Fruit fly (Drosophila melanogaster) whole organism, embryonic: Measurements from ENCODE around the gene CG4074.

Source experiments
- Ada2b ChIP-seq: fragments of 200-800 bp; sonication (Bioruptor generic); IDR thresholded peaks from 2 replicates; pipeline ENCODE4 v1.3.6; 2022; ENCODE audit warnings: missing biosample characterization, missing genetic modification characterization
- Bgb ChIP-seq: fragments of 200-800 bp; sonication (Bioruptor generic); IDR thresholded peaks from 2 replicates; pipeline ENCODE4 v1.3.6; 2022; ENCODE audit warnings: missing biosample characterization, missing genetic modification characterization; ENCODE audit not compliant: partially characterized antibody
- CG11085 ChIP-seq: fragments of 200-800 bp; sonication (Bioruptor generic); IDR thresholded peaks from 2 replicates; pipeline ENCODE4 v1.3.6; 2022; ENCODE audit warnings: missing biosample characterization, missing genetic modification characterization
- CG12155 ChIP-seq: fragments of 200-800 bp; sonication (Bioruptor generic); optimal IDR thresholded peaks from 3 replicates; lab custom pipeline; 2016; ENCODE audit warnings: missing biosample characterization, missing genetic modification characterization
- CG12299 ChIP-seq: fragments of 200-800 bp; sonication (Bioruptor generic); optimal IDR thresholded peaks from 2 replicates; lab custom pipeline; 2018; ENCODE audit warnings: missing biosample characterization, mild to moderate bottlenecking, missing genetic modification characterization
- CG12659 ChIP-seq: fragments of 200-800 bp; sonication (Bioruptor generic); optimal IDR thresholded peaks from 3 replicates; lab custom pipeline; 2017; ENCODE audit warnings: mild to moderate bottlenecking, missing biosample characterization, missing genetic modification reagents, missing genetic modification characterization
- CG15514 ChIP-seq: fragments of 200-800 bp; sonication (Bioruptor generic); optimal IDR thresholded peaks from 3 replicates; lab custom pipeline; 2017; ENCODE audit warnings: missing biosample characterization, missing genetic modification characterization, mild to moderate bottlenecking, moderate library complexity, missing genetic modification reagents
- CG17359 ChIP-seq: fragments of 200-800 bp; sonication (Bioruptor generic); optimal IDR thresholded peaks from 3 replicates; lab custom pipeline; 2018; ENCODE audit warnings: missing biosample characterization, mild to moderate bottlenecking, missing genetic modification characterization, moderate library complexity
- CG2199 ChIP-seq: fragments of 200-800 bp; sonication (Bioruptor generic); IDR thresholded peaks from 3 replicates; pipeline ENCODE4 v1.3.6; 2022; ENCODE audit warnings: missing biosample characterization, missing genetic modification characterization
- CG2712 ChIP-seq: fragments of 200-800 bp; optimal IDR thresholded peaks from 3 replicates; lab custom pipeline; 2019; ENCODE audit warnings: missing biosample characterization, mild to moderate bottlenecking, missing genetic modification characterization, moderate library complexity
- CG30431 ChIP-seq: fragments of 200-800 bp; sonication (Bioruptor generic); optimal IDR thresholded peaks from 2 replicates; lab custom pipeline; 2017; ENCODE audit warnings: missing biosample characterization, missing genetic modification characterization
- CG31388 ChIP-seq: fragments of 200-800 bp; sonication (Bioruptor generic); optimal IDR thresholded peaks from 2 replicates; lab custom pipeline; 2016; ENCODE audit warnings: missing biosample characterization, missing genetic modification characterization
- CG3281 ChIP-seq: fragments of 200-800 bp; sonication (Bioruptor generic); optimal IDR thresholded peaks from 3 replicates; lab custom pipeline; 2017; ENCODE audit warnings: missing biosample characterization, mild to moderate bottlenecking, missing genetic modification characterization
- CG33213 ChIP-seq: fragments of 200-800 bp; sonication (Bioruptor generic); optimal IDR thresholded peaks from 3 replicates; lab custom pipeline; 2016; ENCODE audit warnings: missing biosample characterization, missing genetic modification characterization
- CG4404 ChIP-seq: fragments of 200-800 bp; sonication (Bioruptor generic); IDR thresholded peaks from 2 replicates; pipeline ENCODE4 v1.3.6; 2022; ENCODE audit warnings: missing biosample characterization, missing genetic modification characterization
- CG6791 ChIP-seq: fragments of 200-800 bp; sonication (Bioruptor generic); IDR thresholded peaks from 3 replicates; pipeline ENCODE4 v1.3.6; 2022; ENCODE audit warnings: missing biosample characterization, missing genetic modification characterization; ENCODE audit not compliant: partially characterized antibody
- CG7839 ChIP-seq: fragments of 200-800 bp; sonication (Bioruptor generic); optimal IDR thresholded peaks from 3 replicates; lab custom pipeline; 2018; ENCODE audit warnings: missing biosample characterization, mild to moderate bottlenecking, missing genetic modification characterization, moderate library complexity
- CG8944 ChIP-seq: fragments of 200-800 bp; sonication (Bioruptor generic); optimal IDR thresholded peaks from 3 replicates; lab custom pipeline; 2016; ENCODE audit warnings: missing biosample characterization, missing genetic modification characterization
- CHES-1-like ChIP-seq: fragments of 200-800 bp; sonication (Bioruptor generic); optimal IDR thresholded peaks from 2 replicates; lab custom pipeline; 2016; ENCODE audit warnings: missing biosample characterization, missing genetic modification characterization
- CTCF ChIP-seq: fragments of 200-800 bp; sonication (Bioruptor generic); optimal IDR thresholded peaks from 2 replicates; lab custom pipeline; 2017; ENCODE audit warnings: missing biosample characterization, mild to moderate bottlenecking, missing genetic modification characterization, moderate library complexity
- CrebB ChIP-seq: fragments of 200-800 bp; sonication (Bioruptor generic); optimal IDR thresholded peaks from 3 replicates; lab custom pipeline; 2018; ENCODE audit warnings: missing biosample characterization, mild to moderate bottlenecking, missing genetic modification characterization
- H15 ChIP-seq: fragments of 200-800 bp; sonication (Bioruptor generic); IDR thresholded peaks from 3 replicates; pipeline ENCODE4 v1.3.6; 2022; ENCODE audit warnings: missing biosample characterization, missing genetic modification characterization
- Med ChIP-seq: fragments of 200-800 bp; sonication (Bioruptor generic); peaks from one replicate; lab custom pipeline; 2016; ENCODE audit warnings: missing biosample characterization, missing genetic modification characterization, mild to moderate bottlenecking, inconsistent platforms, moderate library complexity
- Myb ChIP-seq: fragments of 200-800 bp; sonication (Bioruptor generic); optimal IDR thresholded peaks from 2 replicates; lab custom pipeline; 2016; ENCODE audit warnings: missing biosample characterization, missing genetic modification characterization
- Neu2 ChIP-seq: fragments of 200-800 bp; sonication (Bioruptor generic); optimal IDR thresholded peaks from 3 replicates; lab custom pipeline; 2016; ENCODE audit warnings: missing biosample characterization, missing genetic modification characterization, borderline replicate concordance
- Oaz ChIP-seq: fragments of 200-800 bp; sonication (Bioruptor generic); IDR thresholded peaks from 2 replicates; pipeline ENCODE4 v1.3.6; 2022; ENCODE audit warnings: missing biosample characterization, missing genetic modification characterization
- Rfx ChIP-seq: fragments of 200-800 bp; sonication (Bioruptor generic); IDR thresholded peaks from 2 replicates; pipeline ENCODE4 v1.3.6; 2022; ENCODE audit warnings: missing biosample characterization, missing genetic modification characterization
- TFAM ChIP-seq: fragments of 200-800 bp; sonication (Bioruptor generic); optimal IDR thresholded peaks from 2 replicates; lab custom pipeline; 2017; ENCODE audit warnings: missing biosample characterization, missing genetic modification characterization, inconsistent platforms
- YL-1 ChIP-seq: fragments of 200-800 bp; sonication (Bioruptor generic); optimal IDR thresholded peaks from 3 replicates; lab custom pipeline; 2017; ENCODE audit warnings: missing biosample characterization, mild to moderate bottlenecking, missing genetic modification characterization
- ase ChIP-seq: fragments of 200-800 bp; sonication (Bioruptor generic); IDR thresholded peaks from 3 replicates; pipeline ENCODE4 v1.3.6; 2022; ENCODE audit warnings: missing biosample characterization, missing genetic modification characterization
- cas ChIP-seq: fragments of 200-800 bp; sonication (Bioruptor generic); IDR thresholded peaks from 2 replicates; pipeline ENCODE4 v1.3.6; 2022; ENCODE audit warnings: missing biosample characterization, missing genetic modification characterization
- chinmo ChIP-seq: fragments of 200-800 bp; sonication (Bioruptor generic); IDR thresholded peaks from 4 replicates; pipeline ENCODE4 v1.3.6; 2022; ENCODE audit warnings: missing biosample characterization, missing genetic modification characterization; ENCODE audit not compliant: partially characterized antibody
- esg ChIP-seq: fragments of 200-800 bp; sonication (Bioruptor generic); conservative IDR thresholded peaks from 2 replicates; pipeline ENCODE4 v1.3.6; 2022; ENCODE audit warnings: missing biosample characterization, missing genetic modification characterization
- fd102C ChIP-seq: fragments of 200-800 bp; sonication (Bioruptor generic); optimal IDR thresholded peaks from 2 replicates; lab custom pipeline; 2018; ENCODE audit warnings: missing biosample characterization, mild to moderate bottlenecking, missing genetic modification characterization, moderate library complexity
- fd64A ChIP-seq: fragments of 200-800 bp; sonication (Bioruptor generic); optimal IDR thresholded peaks from 3 replicates; lab custom pipeline; 2018; ENCODE audit warnings: missing biosample characterization, mild to moderate bottlenecking, missing genetic modification characterization
- gce ChIP-seq: fragments of 200-800 bp; sonication (Bioruptor generic); IDR thresholded peaks from 3 replicates; pipeline ENCODE4 v1.3.6; 2022; ENCODE audit warnings: missing biosample characterization, missing genetic modification characterization
- grau ChIP-seq: fragments of 200-800 bp; optimal IDR thresholded peaks from 3 replicates; lab custom pipeline; 2019; ENCODE audit warnings: missing biosample characterization, mild to moderate bottlenecking, missing genetic modification characterization, moderate library complexity
- jing ChIP-seq: fragments of 200-800 bp; sonication (Bioruptor generic); optimal IDR thresholded peaks from 2 replicates; lab custom pipeline; 2018; ENCODE audit warnings: missing biosample characterization, mild to moderate bottlenecking, missing genetic modification characterization
- kni ChIP-seq: fragments of 200-800 bp; sonication (Bioruptor generic); optimal IDR thresholded peaks from 3 replicates; lab custom pipeline; 2017; ENCODE audit warnings: mild to moderate bottlenecking, missing biosample characterization, missing genetic modification reagents, missing genetic modification characterization
- lilli ChIP-seq: fragments of 200-800 bp; sonication (Bioruptor generic); optimal IDR thresholded peaks from 3 replicates; lab custom pipeline; 2016; ENCODE audit warnings: missing biosample characterization, missing genetic modification characterization
- p53 ChIP-seq: fragments of 200-800 bp; sonication (Bioruptor generic); optimal IDR thresholded peaks from 2 replicates; lab custom pipeline; 2016; ENCODE audit warnings: missing biosample characterization, missing genetic modification characterization
- pita ChIP-seq: fragments of 200-800 bp; sonication (Bioruptor generic); optimal IDR thresholded peaks from 2 replicates; lab custom pipeline; 2017; ENCODE audit warnings: missing biosample characterization, mild to moderate bottlenecking, missing genetic modification characterization
- repo ChIP-seq: fragments of 200-800 bp; sonication (Bioruptor generic); optimal IDR thresholded peaks from 2 replicates; lab custom pipeline; 2016; ENCODE audit warnings: missing biosample characterization, missing genetic modification characterization
- run ChIP-seq: fragments of 200-800 bp; sonication (Bioruptor generic); optimal IDR thresholded peaks from 3 replicates; lab custom pipeline; 2018; ENCODE audit warnings: missing biosample characterization, mild to moderate bottlenecking, missing genetic modification characterization
- sc ChIP-seq, 3 experiments: fragments of >200 bp in 2 of 3; fragments of 200-800 bp in 1 of 3; sonication (Bioruptor generic) in 1 of 3; optimal IDR thresholded peaks; 2 replicates in 2 of 3; 3 replicates in 1 of 3; lab custom pipeline; 2017; ENCODE audit warnings: mild to moderate bottlenecking in 1 of 3, missing biosample characterization in 1 of 3, missing genetic modification characterization in 1 of 3, missing genetic modification reagents in 1 of 3
- schlank ChIP-seq: fragments of 200-800 bp; sonication (Bioruptor generic); optimal IDR thresholded peaks from 2 replicates; lab custom pipeline; 2018; ENCODE audit warnings: missing biosample characterization, mild to moderate bottlenecking, missing genetic modification characterization
- scrt ChIP-seq: fragments of 200-800 bp; sonication (Bioruptor generic); optimal IDR thresholded peaks from 2 replicates; lab custom pipeline; 2018; ENCODE audit warnings: missing biosample characterization, mild to moderate bottlenecking, missing genetic modification characterization, moderate library complexity
- sima ChIP-seq: fragments of 200-800 bp; sonication (Bioruptor generic); optimal IDR thresholded peaks from 2 replicates; lab custom pipeline; 2016; ENCODE audit warnings: missing biosample characterization, missing genetic modification characterization
- wor ChIP-seq: fragments of 200-800 bp; sonication (Bioruptor generic); IDR thresholded peaks from 2 replicates; pipeline ENCODE4 v1.3.6; 2022; ENCODE audit warnings: missing biosample characterization, missing genetic modification characterization

Gene CG4074

dm6 chr3L:20778224-20779063 is 9.1 kb upstream of the CG4074 start, which contains the start of the genes Pex16 and Pex14 (continued):
- TF ChIP-seq fd102C (GFP tag; lab: Kevin White, UChicago), result no peak
- no peak for TF ChIP-seq fd64A (GFP tag; lab: Kevin White, UChicago)
- peak; percentile 70 for TF ChIP-seq repo (GFP tag; lab: Kevin White, UChicago)
- TF ChIP-seq schlank (tag; lab: Kevin White, UChicago), result peak; percentile 27
- TF ChIP-seq jing (GFP tag; lab: Kevin White, UChicago), result no peak
- TF ChIP-seq CG11085 (GFP tag; lab: Robert Waterston, UW), result peak; percentile 71
- no peak for TF ChIP-seq pita (GFP tag; lab: Kevin White, UChicago)
- no peak for TF ChIP-seq CG31388 (GFP tag; lab: Kevin White, UChicago)
- TF ChIP-seq CTCF (GFP tag; lab: Kevin White, UChicago), result no peak
- TF ChIP-seq CG12659 (GFP tag; lab: Kevin White, UChicago), result peak; percentile 56
- no peak for TF ChIP-seq Neu2
- peak; percentile 68 for TF ChIP-seq CG7839 (tag; lab: Kevin White, UChicago)
- TF ChIP-seq CG4404 (GFP tag; lab: Robert Waterston, UW), result peak; percentile 72
- TF ChIP-seq CG6791 (GFP tag; lab: Robert Waterston, UW), result no peak
- TF ChIP-seq Med (GFP tag; lab: Kevin White, UChicago), result peak; percentile 96
- no peak for TF ChIP-seq cas (GFP tag; lab: Robert Waterston, UW)
- TF ChIP-seq CHES-1-like, result peak; percentile 60
- peak; percentile 71 for TF ChIP-seq p53 (GFP tag; lab: Kevin White, UChicago)
- TF ChIP-seq CG2712 (tag; lab: Kevin White, UChicago), result peak; percentile 68
- peak; percentile 64 for TF ChIP-seq CG3281 (GFP tag; lab: Kevin White, UChicago)
- peak; percentile 85 for TF ChIP-seq lilli (GFP tag; lab: Kevin White, UChicago)
- peak; percentile 63 for TF ChIP-seq grau (tag; lab: Kevin White, UChicago)
- no peak for TF ChIP-seq sima (GFP tag; lab: Kevin White, UChicago)
- TF ChIP-seq ase (GFP tag; lab: Robert Waterston, UW), result peak; percentile 69; the same call in 2 of the 3 replicates
- peak; percentile 71 for TF ChIP-seq esg
- TF ChIP-seq CG8944 (GFP tag; lab: Kevin White, UChicago), result peak; percentile 84
- TF ChIP-seq chinmo (GFP tag; lab: Robert Waterston, UW), result no peak
- peak; percentile 72 for TF ChIP-seq Ada2b
- no peak for TF ChIP-seq run
- no peak for TF ChIP-seq TFAM
- TF ChIP-seq sc (optimal IDR thresholded peaks at IDR 0.05; lab: Kevin White, UChicago), result no peak
- no peak for TF ChIP-seq sc (GFP tag; optimal IDR thresholded peaks at IDR 0.05; lab: Kevin White, UChicago)
- TF ChIP-seq CG12299 (tag; lab: Kevin White, UChicago), result no peak
- TF ChIP-seq CrebB, result no peak
- peak; percentile 74 for TF ChIP-seq CG12155
- peak; percentile 60 for TF ChIP-seq CG17359
- 0 out of 3 replicates have a peak, but pooled peaks have one; percentile 52 for TF ChIP-seq H15 (GFP tag; lab: Robert Waterston, UW)
- TF ChIP-seq Oaz (GFP tag; lab: Robert Waterston, UW), result peak; percentile 52
- TF ChIP-seq CG30431 (GFP tag; lab: Kevin White, UChicago), result peak; percentile 71
- peak; percentile 75; the same call in 2 of the 3 replicates for TF ChIP-seq CG2199 (GFP tag; lab: Robert Waterston, UW)
- TF ChIP-seq kni (GFP tag; lab: Kevin White, UChicago), result no peak
- peak; percentile 56 for TF ChIP-seq CG33213 (GFP tag; lab: Kevin White, UChicago)
- peak; percentile 47 for TF ChIP-seq YL-1 (GFP tag; lab: Kevin White, UChicago)
- no peak for TF ChIP-seq Bgb (GFP tag; lab: Robert Waterston, UW)
- TF ChIP-seq scrt (GFP tag; lab: Kevin White, UChicago), result no peak
- peak; percentile 49 for TF ChIP-seq CG15514 (GFP tag; lab: Kevin White, UChicago)
- peak; percentile 65; the same call in 2 of the 3 replicates for TF ChIP-seq gce
- TF ChIP-seq Myb (GFP tag; lab: Kevin White, UChicago), result peak; percentile 66
- peak; percentile 85 for TF ChIP-seq Rfx (GFP tag; lab: Robert Waterston, UW)
- no peak for TF ChIP-seq wor (GFP tag; lab: Robert Waterston, UW)
